Worm (Caenorhabditis elegans): ENCODE measurements around the gene itsn-1.
A peak's percentile ranks its signal among the peaks of the same experiment; 100 is the strongest.

The itsn-1 gene

DNA sequence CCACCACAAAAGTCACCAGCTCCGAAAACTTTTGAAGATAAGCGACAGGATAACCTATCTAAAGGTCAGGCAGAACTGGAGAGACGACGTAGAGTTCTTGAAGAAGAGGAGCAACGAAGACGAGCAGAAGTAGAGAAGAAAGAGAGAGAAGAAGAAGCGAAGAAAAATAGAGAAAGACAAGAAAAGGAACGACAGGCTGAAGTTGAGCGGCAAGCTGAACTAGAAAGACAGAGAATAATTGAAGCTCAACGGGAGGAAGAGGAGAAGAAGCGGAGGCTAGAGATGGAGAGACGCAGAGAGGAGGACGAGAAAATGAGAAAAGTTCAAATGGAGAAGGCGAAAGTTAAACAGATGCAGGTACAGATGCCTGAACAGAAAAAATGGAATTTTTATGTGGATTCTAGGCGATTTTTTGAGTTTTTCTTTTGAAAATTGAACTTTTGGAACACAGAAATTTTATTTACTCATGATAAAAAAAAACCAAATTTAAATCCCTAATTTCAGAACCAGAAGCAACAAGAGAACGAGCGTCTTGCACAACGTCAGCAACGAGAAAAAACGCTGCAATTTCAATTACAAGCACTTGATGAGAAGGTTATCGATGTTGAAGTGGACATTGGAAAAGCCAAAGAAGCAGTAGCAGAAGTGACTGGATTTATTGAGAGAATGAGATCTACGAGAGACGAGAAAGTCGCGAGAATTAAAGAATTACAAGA, 1.7 kb downstream of the itsn-1 start:
- TF ChIP-seq unc-62 (GFP tag; optimal IDR thresholded peaks at IDR 0.05 in 1 of 2), result peak in 1 of 2 experiments; percentile 94
- no peak for TF ChIP-seq unc-62 (tag; optimal IDR thresholded peaks at IDR 0.05)
- TF ChIP-seq hmg-1.1 (GFP tag; IDR thresholded peaks at IDR 0.05), result 0 out of 2 replicates have a peak, but pooled peaks have one; percentile 51
- TF ChIP-seq daf-16 (GFP tag; optimal IDR thresholded peaks at IDR 0.05), result no peak
- no peak for TF ChIP-seq daf-16 (tag; optimal IDR thresholded peaks at IDR 0.05)

ce11 chrIV:17125967-17126366, 6.5 kb downstream of the itsn-1 start:
- TF ChIP-seq daf-12 (tag; optimal IDR thresholded peaks at IDR 0.05), result no peak
- peak; percentile 41; the same call in 1 of the 2 replicates for TF ChIP-seq snpc-1.2 (GFP tag; IDR thresholded peaks at IDR 0.05)
- no peak for TF ChIP-seq sdz-12 (GFP tag; optimal IDR thresholded peaks at IDR 0.05)
- TF ChIP-seq ceh-44 (GFP tag; IDR thresholded peaks at IDR 0.05), result no peak

ce11 chrIV:17126512-17126911, 7.0 kb downstream of the itsn-1 start:
- TF ChIP-seq dpl-1 (GFP tag; optimal IDR thresholded peaks at IDR 0.05) (peak; percentile 21), ceh-20 (GFP tag; IDR thresholded peaks at IDR 0.05) (no peak), saeg-2 (GFP tag; IDR thresholded peaks at IDR 0.05) (no peak)

DNA sequence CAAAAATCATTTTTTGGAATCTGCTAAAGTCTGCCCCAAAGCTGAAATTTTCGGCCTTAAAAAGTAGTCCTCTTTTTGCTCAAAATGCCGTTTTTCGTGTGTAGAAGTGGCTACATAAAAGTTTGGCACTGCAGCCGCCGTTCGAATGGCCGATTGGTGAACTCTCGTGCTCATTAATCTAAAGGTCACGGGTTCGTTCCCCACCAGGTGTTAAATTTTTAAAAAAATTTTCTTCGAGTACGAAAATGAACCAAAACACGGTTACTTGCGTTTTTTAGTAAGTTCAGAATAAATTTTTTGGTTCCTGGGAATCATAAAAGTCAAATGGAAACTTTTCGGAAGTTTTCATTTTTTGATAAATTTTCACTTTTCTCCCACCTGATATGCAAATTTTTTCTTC, 7.7 kb downstream of the itsn-1 start:
- TF ChIP-seq D1046.2 (GFP tag; IDR thresholded peaks at IDR 0.05), result 0 out of 2 replicates have a peak, but pooled peaks have one; percentile 16
- TF ChIP-seq snpc-1.2 (GFP tag; IDR thresholded peaks at IDR 0.05), result peak; percentile 68

DNA sequence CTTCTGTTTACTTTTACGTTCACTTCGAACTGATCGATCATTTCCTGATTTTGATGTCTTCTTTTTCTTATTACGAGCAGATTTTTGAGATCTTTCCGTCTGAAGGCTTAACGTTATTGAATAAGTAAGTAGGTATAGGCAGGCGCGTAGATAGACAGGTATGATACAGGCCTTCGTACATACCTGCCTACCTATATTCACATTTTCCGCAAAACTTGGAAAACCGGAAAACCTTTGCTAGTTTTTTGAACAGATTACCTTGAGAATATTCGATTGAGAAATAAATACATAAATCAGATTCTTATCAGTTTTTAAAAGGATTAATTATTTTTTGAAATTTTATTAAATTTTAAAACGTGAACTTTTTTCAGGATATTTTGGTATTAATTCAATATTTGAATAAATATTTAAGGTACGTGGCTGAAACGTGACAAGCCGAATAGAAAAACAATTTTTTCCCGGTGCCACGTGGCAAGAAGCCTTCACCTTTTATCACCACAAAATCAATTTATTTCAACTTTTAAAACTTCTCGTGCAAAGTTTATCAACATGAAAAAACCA, 11.6 kb downstream of the itsn-1 start, which contains the start of the genes Y116A8C.37 and Y116A8C.38:
Gene Y116A8C.37, minus strand, starts transcription at position 101 of the 561 bp plus-strand sequence.
Gene Y116A8C.38, plus strand, starts transcription at position 511 of the 561 bp plus-strand sequence.
- no peak for TF ChIP-seq ZK337.2 (GFP tag; IDR thresholded peaks at IDR 0.05)
- no peak for TF ChIP-seq unc-39 (tag; optimal IDR thresholded peaks at IDR 0.05)
- TF ChIP-seq lsy-2 (tag; optimal IDR thresholded peaks at IDR 0.05), result no peak
- no peak for TF ChIP-seq dmd-9 (GFP tag; IDR thresholded peaks at IDR 0.05)
- TF ChIP-seq ceh-20 (GFP tag; IDR thresholded peaks at IDR 0.05), result no peak
- no peak for TF ChIP-seq ztf-11 (tag; optimal IDR thresholded peaks at IDR 0.05)
- no peak for TF ChIP-seq skn-1 (tag; optimal IDR thresholded peaks at IDR 0.05)
- TF ChIP-seq madf-5 (GFP tag; IDR thresholded peaks at IDR 0.05), result no peak
- no peak for TF ChIP-seq sdz-12 (GFP tag; optimal IDR thresholded peaks at IDR 0.05)
- no peak for TF ChIP-seq ceh-62 (tag; optimal IDR thresholded peaks at IDR 0.05)
- no peak for TF ChIP-seq nhr-28 (tag; optimal IDR thresholded peaks at IDR 0.05)
- no peak for TF ChIP-seq arid-1 (GFP tag; conservative IDR thresholded peaks at IDR 0.05)

DNA sequence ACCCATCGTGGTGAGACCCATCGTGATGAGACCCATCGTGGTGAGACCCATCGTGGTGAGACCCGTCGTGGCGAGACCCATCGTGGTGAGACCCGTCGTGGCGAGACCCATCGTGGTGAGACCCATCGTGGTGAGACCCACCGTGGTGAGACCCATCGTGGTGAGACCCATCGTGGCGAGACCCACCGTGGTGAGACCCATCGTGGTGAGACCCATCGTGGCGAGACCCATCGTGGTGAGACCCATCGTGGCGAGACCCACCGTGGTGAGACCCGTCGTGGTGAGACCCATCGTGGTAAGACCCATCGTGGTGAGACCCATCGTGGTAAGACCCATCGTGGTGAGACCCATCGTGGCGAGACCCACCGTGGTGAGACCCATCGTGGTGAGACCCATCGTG, 21.5 kb downstream of the itsn-1 start:
- TF ChIP-seq lim-7 (GFP tag; IDR thresholded peaks at IDR 0.05), result 0 out of 2 replicates have a peak, but pooled peaks have one; percentile 39
- peak; percentile 78 for TF ChIP-seq set-16 (GFP tag; IDR thresholded peaks at IDR 0.05)

DNA sequence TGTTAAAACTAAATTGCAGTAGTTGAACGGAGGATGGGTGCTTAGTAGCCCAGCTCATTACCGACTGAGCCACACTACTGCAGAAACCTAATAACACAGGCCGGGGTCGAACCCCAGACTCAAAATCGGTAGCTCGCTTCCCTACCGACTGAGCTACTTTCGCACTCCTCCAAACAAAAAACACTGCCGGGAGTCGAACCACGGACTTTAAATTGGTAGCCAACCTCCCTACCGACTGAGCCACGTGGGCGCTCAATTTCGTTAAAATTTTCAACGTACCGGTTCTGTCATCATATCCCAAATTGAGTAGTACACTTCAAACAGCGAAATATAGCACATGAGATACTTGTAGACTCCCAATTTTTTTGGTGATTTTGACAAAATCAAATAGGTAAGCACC, 30.9 kb downstream of the itsn-1 start:
- no peak for TF ChIP-seq ama-1 (optimal IDR thresholded peaks at IDR 0.05)
- TF ChIP-seq madf-5 (GFP tag; IDR thresholded peaks at IDR 0.05), result no peak
- TF ChIP-seq mxl-2 (GFP tag; conservative IDR thresholded peaks at IDR 0.05), result no peak
- TF ChIP-seq dmd-9 (GFP tag; IDR thresholded peaks at IDR 0.05), result no peak
- peak; percentile 96 for TF ChIP-seq snpc-1.2 (GFP tag; IDR thresholded peaks at IDR 0.05)
- TF ChIP-seq daf-19 (GFP tag; conservative IDR thresholded peaks at IDR 0.05), result no peak

All from whole organism, L4 larva.